Fruit fly (Drosophila melanogaster) whole organism, embryonic: ENCODE data around the gene sws.

Source experiments
- ATbp ChIP-seq: fragments of 200-800 bp; sonication (Bioruptor generic); optimal IDR thresholded peaks from 2 replicates; lab custom pipeline; 2017; ENCODE audit warnings: missing biosample characterization, mild to moderate bottlenecking, missing genetic modification characterization, missing genetic modification reagents
- Awh ChIP-seq: fragments of 200-800 bp; sonication (Bioruptor generic); IDR thresholded peaks from 2 replicates; pipeline ENCODE4, ENCODE4 v1.3.6; 2022; ENCODE audit warnings: missing biosample characterization, missing genetic modification characterization
- Bgb ChIP-seq: fragments of 200-800 bp; sonication (Bioruptor generic); IDR thresholded peaks from 2 replicates; pipeline ENCODE4 v1.3.6; 2022; ENCODE audit warnings: missing biosample characterization, missing genetic modification characterization; ENCODE audit not compliant: partially characterized antibody
- BtbVII ChIP-seq: fragments of 200-800 bp; sonication (Bioruptor generic); optimal IDR thresholded peaks from 3 replicates; lab custom pipeline; 2017; ENCODE audit warnings: missing biosample characterization, mild to moderate bottlenecking, missing genetic modification characterization
- CG10654 ChIP-seq: fragments of 200-800 bp; sonication (Bioruptor generic); optimal IDR thresholded peaks from 2 replicates; lab custom pipeline; 2016; ENCODE audit warnings: missing biosample characterization, missing genetic modification characterization
- CG10979 ChIP-seq: fragments of 200-800 bp; sonication (Bioruptor generic); optimal IDR thresholded peaks from 2 replicates; lab custom pipeline; 2018; ENCODE audit warnings: missing biosample characterization, mild to moderate bottlenecking, missing genetic modification characterization, moderate library complexity
- CG11504 ChIP-seq: fragments of 200-800 bp; sonication (Bioruptor generic); optimal IDR thresholded peaks from 3 replicates; lab custom pipeline; 2019; ENCODE audit warnings: missing biosample characterization, mild to moderate bottlenecking, missing genetic modification characterization, moderate library complexity
- CG12071 ChIP-seq: fragments of 200-800 bp; sonication (Bioruptor generic); optimal IDR thresholded peaks from 3 replicates; lab custom pipeline; 2018; ENCODE audit warnings: missing biosample characterization, mild to moderate bottlenecking, missing genetic modification characterization
- CG13296 ChIP-seq: fragments of 200-800 bp; sonication (Bioruptor generic); optimal IDR thresholded peaks from 3 replicates; lab custom pipeline; 2018; ENCODE audit warnings: missing biosample characterization, mild to moderate bottlenecking, missing genetic modification characterization
- CG15479 ChIP-seq: fragments of 200-800 bp; sonication (Bioruptor generic); optimal IDR thresholded peaks from 3 replicates; lab custom pipeline; 2019; ENCODE audit warnings: missing biosample characterization, mild to moderate bottlenecking, missing genetic modification characterization, moderate library complexity
- CG16863 ChIP-seq: fragments of 200-800 bp; sonication (Bioruptor generic); optimal IDR thresholded peaks from 3 replicates; lab custom pipeline; 2016; ENCODE audit warnings: missing biosample characterization, missing genetic modification characterization
- CG17361 ChIP-seq: fragments of 200-800 bp; sonication (Bioruptor generic); IDR thresholded peaks from 3 replicates; pipeline ENCODE4 v1.3.6; 2022; ENCODE audit warnings: missing biosample characterization, missing genetic modification characterization
- CG17385 ChIP-seq: fragments of 200-800 bp; sonication (Bioruptor generic); optimal IDR thresholded peaks from 3 replicates; lab custom pipeline; 2018; ENCODE audit warnings: missing biosample characterization, mild to moderate bottlenecking, missing genetic modification characterization
- CG18764 ChIP-seq: fragments of 200-800 bp; sonication (Bioruptor generic); optimal IDR thresholded peaks from 3 replicates; lab custom pipeline; 2016; ENCODE audit warnings: missing biosample characterization, missing genetic modification characterization
- CG32767 ChIP-seq: fragments of 200-800 bp; sonication (Bioruptor generic); IDR thresholded peaks from 2 replicates; pipeline ENCODE4 v1.3.6; 2022; ENCODE audit warnings: missing biosample characterization, missing genetic modification characterization
- CG42726 ChIP-seq: fragments of 200-800 bp; sonication (Bioruptor generic); IDR thresholded peaks from 2 replicates; pipeline ENCODE4 v1.3.6; 2022; ENCODE audit warnings: missing biosample characterization, missing genetic modification characterization; ENCODE audit not compliant: partially characterized antibody
- CG7786 ChIP-seq: fragments of 200-800 bp; sonication (Bioruptor generic); optimal IDR thresholded peaks from 2 replicates; lab custom pipeline; 2016; ENCODE audit warnings: missing biosample characterization, missing genetic modification characterization
- CG8359 ChIP-seq: fragments of 200-800 bp; sonication (Bioruptor generic); optimal IDR thresholded peaks from 2 replicates; lab custom pipeline; 2017; ENCODE audit warnings: missing biosample characterization, mild to moderate bottlenecking, missing genetic modification characterization, borderline replicate concordance
- CG9797 ChIP-seq: fragments of 200-800 bp; sonication (Bioruptor generic); optimal IDR thresholded peaks from 3 replicates; lab custom pipeline; 2018; ENCODE audit warnings: missing biosample characterization, mild to moderate bottlenecking, missing genetic modification characterization
- D ChIP-seq, 2 experiments: fragments of 200-800 bp in 1 of 2; fragments of >200 bp in 1 of 2; sonication (Bioruptor generic) in 1 of 2; optimal IDR thresholded peaks; 2 replicates in 1 of 2; 3 replicates in 1 of 2; lab custom pipeline; 2017; ENCODE audit warnings: mild to moderate bottlenecking in 1 of 2, missing biosample characterization in 1 of 2, missing genetic modification characterization in 1 of 2, missing genetic modification reagents in 1 of 2
- Dad ChIP-seq: fragments of 200-800 bp; sonication (Bioruptor generic); optimal IDR thresholded peaks from 3 replicates; lab custom pipeline; 2016; ENCODE audit warnings: missing biosample characterization, missing genetic modification characterization
- Dbx ChIP-seq: fragments of 200-800 bp; sonication (Bioruptor generic); IDR thresholded peaks from 3 replicates; pipeline ENCODE4 v1.3.6; 2022; ENCODE audit warnings: missing biosample characterization, missing genetic modification characterization
- Deaf1 ChIP-seq: fragments of 200-800 bp; optimal IDR thresholded peaks from 3 replicates; lab custom pipeline; 2019; ENCODE audit warnings: missing biosample characterization, mild to moderate bottlenecking, missing genetic modification characterization, moderate library complexity
- Dek ChIP-seq: fragments of 200-800 bp; sonication (Bioruptor generic); optimal IDR thresholded peaks from 3 replicates; lab custom pipeline; 2019; ENCODE audit warnings: missing biosample characterization, mild to moderate bottlenecking, missing genetic modification characterization, moderate library complexity
- Dip2 ChIP-seq: fragments of 200-800 bp; sonication (Bioruptor generic); IDR thresholded peaks from 2 replicates; pipeline ENCODE4 v1.3.6; 2022; ENCODE audit warnings: missing biosample characterization, missing genetic modification characterization
- Dref ChIP-seq: fragments of 200-800 bp; sonication (Bioruptor generic); IDR thresholded peaks from 2 replicates; pipeline ENCODE4 v1.3.6; 2022; ENCODE audit warnings: missing biosample characterization, missing genetic modification characterization
- Drgx ChIP-seq: fragments of 200-800 bp; sonication (Bioruptor generic); IDR thresholded peaks from 2 replicates; pipeline ENCODE4 v1.3.6; 2022; ENCODE audit warnings: missing biosample characterization, missing genetic modification characterization
- Mad ChIP-seq: fragments of 200-800 bp; sonication (Bioruptor generic); optimal IDR thresholded peaks from 2 replicates; lab custom pipeline; 2016; ENCODE audit warnings: missing biosample characterization, missing genetic modification characterization
- Mrtf ChIP-seq: fragments of 200-800 bp; sonication (Bioruptor generic); IDR thresholded peaks from 3 replicates; pipeline ENCODE4 v1.3.6; 2022; ENCODE audit warnings: missing biosample characterization, missing genetic modification characterization
- Poxn ChIP-seq: fragments of 200-800 bp; sonication (Bioruptor generic); IDR thresholded peaks from 2 replicates; pipeline ENCODE4 v1.3.6; 2022; ENCODE audit warnings: missing biosample characterization, missing genetic modification characterization
- Ptx1 ChIP-seq: fragments of 200-800 bp; sonication (Bioruptor generic); IDR thresholded peaks from 2 replicates; pipeline ENCODE4 v1.3.6; 2022; ENCODE audit warnings: missing biosample characterization, missing genetic modification characterization
- Stat92E ChIP-seq, 3 experiments: fragments of >200 bp in 2 of 3; fragments of 200-800 bp in 1 of 3; sonication (Bioruptor generic) in 1 of 3; optimal IDR thresholded peaks; 2 replicates each; lab custom pipeline; 2017 to 2019; ENCODE audit warnings: missing biosample characterization in 3 of 3, missing genetic modification characterization in 3 of 3, mild to moderate bottlenecking in 1 of 3, moderate library complexity in 1 of 3
- Usf ChIP-seq: fragments of 200-800 bp; sonication (Bioruptor generic); optimal IDR thresholded peaks from 2 replicates; lab custom pipeline; 2017; ENCODE audit warnings: missing genotype, missing biosample characterization, missing genetic modification characterization
- ac ChIP-seq: fragments of 200-800 bp; sonication (Bioruptor generic); optimal IDR thresholded peaks from 3 replicates; lab custom pipeline; 2017; ENCODE audit warnings: missing biosample characterization, mild to moderate bottlenecking, missing genetic modification characterization
- chn ChIP-seq: fragments of 200-800 bp; sonication (Bioruptor generic); optimal IDR thresholded peaks from 2 replicates; lab custom pipeline; 2016; ENCODE audit warnings: missing biosample characterization, missing genetic modification characterization
- dan ChIP-seq: fragments of 200-800 bp; sonication (Bioruptor generic); IDR thresholded peaks from 2 replicates; pipeline ENCODE4 v1.3.6; 2022; ENCODE audit warnings: missing biosample characterization, missing genetic modification characterization
- dimm ChIP-seq: fragments of 200-800 bp; sonication (Bioruptor generic); IDR thresholded peaks from 2 replicates; pipeline ENCODE4 v1.3.6; 2022; ENCODE audit warnings: missing biosample characterization, missing genetic modification characterization
- dysf ChIP-seq: fragments of 200-800 bp; sonication (Bioruptor generic); IDR thresholded peaks from 3 replicates; pipeline ENCODE4 v1.3.6; 2022; ENCODE audit warnings: missing biosample characterization, missing genetic modification characterization
- lola ChIP-seq, 3 experiments: fragments of >200 bp in 2 of 3; fragments of 200-800 bp in 1 of 3; sonication (Bioruptor generic) in 1 of 3; optimal IDR thresholded peaks; 2 replicates each; lab custom pipeline; 2017 to 2019; ENCODE audit warnings: missing biosample characterization in 3 of 3, missing genetic modification characterization in 3 of 3, mild to moderate bottlenecking in 1 of 3, moderate library complexity in 1 of 3
- mld ChIP-seq: fragments of 200-800 bp; sonication (Bioruptor generic); IDR thresholded peaks from 3 replicates; pipeline ENCODE4 v1.3.6; 2022; ENCODE audit warnings: missing biosample characterization, missing genetic modification characterization; ENCODE audit not compliant: partially characterized antibody
- repo ChIP-seq: fragments of 200-800 bp; sonication (Bioruptor generic); optimal IDR thresholded peaks from 2 replicates; lab custom pipeline; 2016; ENCODE audit warnings: missing biosample characterization, missing genetic modification characterization
- row ChIP-seq: fragments of 200-800 bp; sonication (Bioruptor generic); IDR thresholded peaks from 3 replicates; pipeline ENCODE4 v1.3.6; 2022; ENCODE audit warnings: missing biosample characterization, missing genetic modification characterization
- run ChIP-seq: fragments of 200-800 bp; sonication (Bioruptor generic); optimal IDR thresholded peaks from 3 replicates; lab custom pipeline; 2018; ENCODE audit warnings: missing biosample characterization, mild to moderate bottlenecking, missing genetic modification characterization
- schlank ChIP-seq: fragments of 200-800 bp; sonication (Bioruptor generic); optimal IDR thresholded peaks from 2 replicates; lab custom pipeline; 2018; ENCODE audit warnings: missing biosample characterization, mild to moderate bottlenecking, missing genetic modification characterization
- sug ChIP-seq: fragments of 200-800 bp; optimal IDR thresholded peaks from 2 replicates; lab custom pipeline; 2019; ENCODE audit warnings: missing biosample characterization, mild to moderate bottlenecking, missing genetic modification characterization, moderate library complexity
- twi ChIP-seq: fragments of 200-800 bp; optimal IDR thresholded peaks from 2 replicates; lab custom pipeline; 2019; ENCODE audit warnings: missing biosample characterization, mild to moderate bottlenecking, missing genetic modification characterization, moderate library complexity
- vnd ChIP-seq: fragments of 200-800 bp; sonication (Bioruptor generic); IDR thresholded peaks from 3 replicates; pipeline ENCODE4 v1.3.6; 2022; ENCODE audit warnings: missing biosample characterization, missing genetic modification characterization; ENCODE audit not compliant: partially characterized antibody
- zen ChIP-seq: fragments of 200-800 bp; sonication (Bioruptor generic); optimal IDR thresholded peaks from 3 replicates; lab custom pipeline; 2018; ENCODE audit warnings: missing biosample characterization, mild to moderate bottlenecking, missing genetic modification characterization, moderate library complexity
- zfh1 ChIP-seq: fragments of 200-800 bp; sonication (Bioruptor generic); IDR thresholded peaks from 3 replicates; pipeline ENCODE4 v1.3.6; 2022; ENCODE audit warnings: missing biosample characterization, missing genetic modification characterization

Gene sws

dm6 chrX:7968215-7968799, at the start of gene sws (continued):
- TF ChIP-seq Bgb (GFP tag; lab: Robert Waterston, UW), result peak; percentile 74
- TF ChIP-seq zen (tag; lab: Kevin White, UChicago), result no peak
- no peak for TF ChIP-seq CG15479 (GFP tag; lab: Kevin White, UChicago)
- TF ChIP-seq Dbx (GFP tag; lab: Robert Waterston, UW), result peak; percentile 38; the same call in 1 of the 3 replicates
- TF ChIP-seq chn (GFP tag; lab: Kevin White, UChicago), result no peak
- TF ChIP-seq mld, result peak; percentile 66; the same call in 1 of the 3 replicates
- TF ChIP-seq ac (GFP tag; lab: Kevin White, UChicago), result no peak
- no peak for TF ChIP-seq Dip2 (GFP tag; lab: Robert Waterston, UW)
- TF ChIP-seq dimm (GFP tag; lab: Robert Waterston, UW), result no peak
- no peak for TF ChIP-seq CG12071 (GFP tag; lab: Kevin White, UChicago)
- peak; percentile 50 for TF ChIP-seq row (GFP tag; lab: Robert Waterston, UW)
- 0 out of 2 replicates have a peak, but pooled peaks have one; percentile 22 for TF ChIP-seq Ptx1 (GFP tag; lab: Robert Waterston, UW)
- peak; percentile 45; the same call in 1 of the 3 replicates for TF ChIP-seq dysf
- TF ChIP-seq CG16863 (GFP tag; lab: Kevin White, UChicago), result no peak
- no peak for TF ChIP-seq Usf (GFP tag; lab: Kevin White, UChicago)
- no peak for TF ChIP-seq Poxn
- TF ChIP-seq Awh, result no peak
- peak; percentile 81 for TF ChIP-seq Dref (GFP tag; lab: Robert Waterston, UW)
- no peak for TF ChIP-seq Mrtf (GFP tag; lab: Robert Waterston, UW)
- TF ChIP-seq run (tag; lab: Kevin White, UChicago), result no peak
- TF ChIP-seq CG10654, result peak; percentile 20
- peak; percentile 8 for TF ChIP-seq BtbVII (GFP tag; lab: Kevin White, UChicago)
- TF ChIP-seq CG7786 (GFP tag; lab: Kevin White, UChicago), result no peak
- no peak for TF ChIP-seq Deaf1 (tag; lab: Kevin White, UChicago)
- TF ChIP-seq CG42726 (GFP tag; lab: Robert Waterston, UW), result no peak
- TF ChIP-seq CG11504 (tag; lab: Kevin White, UChicago), result peak; percentile 55
- no peak for TF ChIP-seq Stat92E (GFP tag; optimal IDR thresholded peaks at IDR 0.05; lab: Kevin White, UChicago)
- TF ChIP-seq Dad (GFP tag; lab: Kevin White, UChicago), result no peak
- TF ChIP-seq CG18764 (GFP tag; lab: Kevin White, UChicago), result no peak
- peak; percentile 52; the same call in 2 of the 3 replicates for TF ChIP-seq vnd
- no peak for TF ChIP-seq CG32767 (GFP tag; lab: Robert Waterston, UW)
- TF ChIP-seq D (optimal IDR thresholded peaks at IDR 0.05; lab: Kevin White, UChicago), result no peak
- TF ChIP-seq D (GFP tag; optimal IDR thresholded peaks at IDR 0.05; lab: Kevin White, UChicago), result no peak
- no peak for TF ChIP-seq zfh1 (GFP tag; lab: Robert Waterston, UW)
- TF ChIP-seq CG17385 (GFP tag; lab: Kevin White, UChicago), result peak; percentile 9
- TF ChIP-seq CG8359, result no peak
- TF ChIP-seq repo (GFP tag; lab: Kevin White, UChicago), result no peak
- no peak; the same call in 1 of the 2 replicates for TF ChIP-seq Drgx (GFP tag; lab: Robert Waterston, UW)
- TF ChIP-seq Dek (tag; lab: Kevin White, UChicago), result peak; percentile 33
- TF ChIP-seq CG13296 (GFP tag; lab: Kevin White, UChicago), result peak; percentile 30
- peak; percentile 14 for TF ChIP-seq CG9797
- no peak for TF ChIP-seq schlank (tag; lab: Kevin White, UChicago)
- TF ChIP-seq CG10979 (tag; lab: Kevin White, UChicago), result peak; percentile 29
- TF ChIP-seq Mad, result no peak
- TF ChIP-seq ATbp (GFP tag; lab: Kevin White, UChicago), result no peak
- TF ChIP-seq CG17361 (GFP tag; lab: Robert Waterston, UW), result peak; percentile 67
- TF ChIP-seq twi (tag; lab: Kevin White, UChicago), result no peak
- TF ChIP-seq lola (GFP tag; optimal IDR thresholded peaks at IDR 0.05; lab: Kevin White, UChicago), result peak in 1 of 3 experiments; percentile 21
- TF ChIP-seq dan (GFP tag; lab: Robert Waterston, UW), result no peak
- TF ChIP-seq sug, result peak; percentile 19
